Worm (Caenorhabditis elegans): ENCODE data around the gene aexr-1.

The aexr-1 gene

DNA sequence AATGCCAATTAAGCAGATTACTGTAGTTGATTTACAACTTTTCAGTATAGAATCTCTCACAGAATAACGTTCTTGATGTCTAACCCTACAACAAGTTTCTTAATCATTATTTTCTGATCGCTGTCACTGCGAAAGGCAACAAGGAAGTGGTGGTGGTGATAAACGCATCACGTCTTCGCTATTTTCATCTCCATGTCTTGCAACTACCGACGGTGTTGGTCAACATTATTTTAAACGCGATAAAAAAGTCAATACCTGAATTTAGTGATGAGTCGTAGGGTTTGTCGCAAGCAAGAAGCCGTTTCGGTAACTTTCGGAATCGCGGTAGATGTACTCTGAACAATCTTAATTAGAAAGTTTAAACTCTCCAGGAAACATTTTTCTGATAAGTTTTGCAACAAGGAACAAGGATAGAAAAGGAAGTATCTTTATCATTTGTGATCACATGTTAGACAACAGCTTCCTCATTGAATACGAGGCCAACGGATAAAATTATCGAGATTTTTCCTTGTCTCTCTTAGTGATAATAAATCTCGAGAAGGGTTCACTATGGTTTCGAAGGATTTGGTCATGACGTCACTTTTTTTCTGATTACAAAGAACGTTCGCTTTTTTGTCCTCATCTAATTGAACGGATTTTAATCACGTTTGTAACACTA is 28.8 kb upstream of the aexr-1 start:
- TF ChIP-seq ztf-23 (GFP tag; IDR thresholded peaks at IDR 0.05), result no peak
- no peak for TF ChIP-seq ztf-29 (GFP tag; IDR thresholded peaks at IDR 0.05)
- no peak for TF ChIP-seq tab-1 (GFP tag; IDR thresholded peaks at IDR 0.05)

DNA sequence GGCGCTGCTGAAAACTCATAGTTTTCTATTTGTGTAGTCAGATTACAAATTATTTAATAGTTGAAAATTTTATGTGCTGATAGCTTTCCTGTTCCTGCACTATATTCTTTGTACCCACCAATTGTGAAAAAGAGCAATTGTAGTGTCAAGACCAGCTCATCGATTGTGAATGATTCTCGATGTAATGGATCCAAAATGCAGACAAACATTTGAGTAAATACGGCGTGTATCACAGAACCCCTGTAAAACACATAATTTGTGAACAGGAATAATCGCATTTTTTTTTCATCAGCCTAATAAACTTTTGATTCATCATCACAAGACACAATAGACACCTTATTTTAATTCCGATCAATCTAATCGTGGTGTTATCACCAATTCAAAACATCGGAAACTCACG is 27.2 kb upstream of the aexr-1 start:
- TF ChIP-seq ref-1 (GFP tag; conservative IDR thresholded peaks at IDR 0.05) (no peak), klf-2 (GFP tag; conservative IDR thresholded peaks at IDR 0.05) (no peak), ztf-29 (GFP tag; IDR thresholded peaks at IDR 0.05) (no peak), tab-1 (GFP tag; IDR thresholded peaks at IDR 0.05) (no peak), flt-1 (GFP tag; IDR thresholded peaks at IDR 0.05) (no peak)

DNA sequence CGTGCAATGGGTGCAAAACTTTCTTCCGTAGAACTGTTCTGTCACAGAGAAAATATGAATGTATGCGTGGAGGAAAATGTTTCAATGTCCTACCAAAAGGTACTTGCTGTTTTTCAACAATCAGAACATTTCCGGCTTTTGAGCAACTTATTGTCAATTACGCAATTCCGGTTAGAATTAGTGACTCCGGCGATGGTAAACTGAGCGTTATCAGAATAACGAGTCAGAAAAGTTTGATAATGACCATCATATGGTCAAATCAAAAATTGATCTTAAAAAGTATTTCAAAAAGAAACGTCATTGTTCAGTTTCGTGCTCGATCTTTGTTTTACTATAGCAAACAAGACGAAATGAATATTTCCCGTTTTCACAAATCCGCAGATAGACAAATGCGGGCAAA is 21.7 kb upstream of the aexr-1 start:
- no peak for TF ChIP-seq flt-1 (GFP tag; IDR thresholded peaks at IDR 0.05)
- no peak for TF ChIP-seq cog-1 (tag; optimal IDR thresholded peaks at IDR 0.05)
- TF ChIP-seq med-1 (GFP tag; optimal IDR thresholded peaks at IDR 0.05; ENCODE audit: insufficient read depth), result no peak
- no peak for TF ChIP-seq ref-1 (GFP tag; conservative IDR thresholded peaks at IDR 0.05)
- no peak for TF ChIP-seq ztf-23 (GFP tag; IDR thresholded peaks at IDR 0.05)
- TF ChIP-seq tab-1 (GFP tag; IDR thresholded peaks at IDR 0.05), result no peak
- TF ChIP-seq ztf-29 (GFP tag; IDR thresholded peaks at IDR 0.05), result no peak
- TF ChIP-seq T22C8.4 (GFP tag; IDR thresholded peaks at IDR 0.05), result no peak

DNA sequence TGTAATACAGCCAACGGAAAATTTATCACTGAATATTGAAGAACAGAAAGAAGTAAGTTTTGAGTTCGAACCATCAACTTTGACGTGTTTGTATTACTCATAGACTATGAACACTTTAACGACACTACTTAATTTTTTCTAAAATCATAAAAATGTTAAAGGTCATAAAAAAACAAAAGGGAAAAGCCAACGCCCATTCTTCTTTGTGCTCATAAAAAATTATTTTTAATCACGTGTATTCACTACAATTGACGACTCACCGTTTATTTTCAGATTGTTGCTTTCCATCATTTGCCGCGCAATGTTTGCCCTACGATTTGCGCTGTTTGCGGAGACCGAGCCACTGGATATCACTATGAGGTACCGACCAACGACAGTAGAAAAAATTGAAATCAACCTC is 21.2 kb upstream of the aexr-1 start:
- TF ChIP-seq ztf-29 (GFP tag; IDR thresholded peaks at IDR 0.05) (no peak), med-1 (GFP tag; optimal IDR thresholded peaks at IDR 0.05; ENCODE audit: insufficient read depth) (no peak), T22C8.4 (GFP tag; IDR thresholded peaks at IDR 0.05) (no peak), flt-1 (GFP tag; IDR thresholded peaks at IDR 0.05) (no peak), klf-2 (GFP tag; conservative IDR thresholded peaks at IDR 0.05) (no peak), tab-1 (GFP tag; IDR thresholded peaks at IDR 0.05) (no peak)

DNA sequence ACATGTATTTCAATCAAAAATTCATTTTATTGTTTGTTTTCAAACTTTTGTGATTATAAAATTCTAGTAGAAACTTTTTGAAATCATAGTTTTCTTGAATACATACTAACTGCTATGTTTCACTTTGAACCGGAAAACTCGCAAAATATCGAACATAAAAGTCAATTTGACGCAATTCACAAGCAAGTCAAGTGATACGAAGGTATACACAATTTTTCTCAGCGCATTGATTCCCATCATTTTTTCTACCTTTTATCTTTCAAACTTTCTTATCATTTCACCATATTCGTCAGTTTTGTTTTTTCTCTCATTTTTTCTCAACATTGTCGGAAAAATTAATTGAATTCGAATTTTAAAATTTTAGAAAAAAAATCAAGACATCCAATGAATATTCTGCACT is 20.1 kb upstream of the aexr-1 start, which contains the start of gene nhr-173:
Gene nhr-173, plus strand, starts transcription at position 366 of the 400 bp plus-strand sequence.
- no peak for TF ChIP-seq med-1 (GFP tag; optimal IDR thresholded peaks at IDR 0.05; ENCODE audit: insufficient read depth)
- no peak for TF ChIP-seq tab-1 (GFP tag; IDR thresholded peaks at IDR 0.05)
- no peak for TF ChIP-seq flt-1 (GFP tag; IDR thresholded peaks at IDR 0.05)
- no peak for TF ChIP-seq cog-1 (tag; optimal IDR thresholded peaks at IDR 0.05)
- no peak for TF ChIP-seq klf-2 (GFP tag; conservative IDR thresholded peaks at IDR 0.05)
- TF ChIP-seq ztf-29 (GFP tag; IDR thresholded peaks at IDR 0.05), result no peak
- TF ChIP-seq ref-1 (GFP tag; conservative IDR thresholded peaks at IDR 0.05), result no peak
- TF ChIP-seq ztf-23 (GFP tag; IDR thresholded peaks at IDR 0.05), result no peak
- no peak for TF ChIP-seq T22C8.4 (GFP tag; IDR thresholded peaks at IDR 0.05)

DNA sequence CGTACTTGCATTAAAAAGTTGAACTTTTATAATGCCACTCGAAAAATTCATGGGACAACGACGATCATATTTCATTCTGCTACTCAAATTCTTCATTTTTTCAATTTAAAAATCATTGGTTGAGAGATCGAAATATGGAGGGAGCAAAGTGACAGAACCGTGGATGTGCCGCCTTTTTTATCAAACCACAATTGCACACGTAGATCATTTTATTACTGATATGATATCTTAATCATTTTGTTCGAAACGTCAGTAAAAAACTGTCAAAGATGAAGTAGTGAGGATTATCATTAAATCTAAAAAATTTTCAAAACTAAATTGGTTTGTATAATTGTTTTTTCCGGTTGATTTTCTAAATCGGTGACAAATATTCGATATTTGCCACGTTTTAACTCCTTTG is 19.1 kb upstream of the aexr-1 start:
- TF ChIP-seq ztf-29 (GFP tag; IDR thresholded peaks at IDR 0.05), result no peak
- no peak for TF ChIP-seq klf-2 (GFP tag; conservative IDR thresholded peaks at IDR 0.05)
- TF ChIP-seq cog-1 (tag; optimal IDR thresholded peaks at IDR 0.05), result no peak
- TF ChIP-seq med-1 (GFP tag; optimal IDR thresholded peaks at IDR 0.05; ENCODE audit: insufficient read depth), result no peak
- no peak for TF ChIP-seq ztf-23 (GFP tag; IDR thresholded peaks at IDR 0.05)
- no peak for TF ChIP-seq ref-1 (GFP tag; conservative IDR thresholded peaks at IDR 0.05)

DNA sequence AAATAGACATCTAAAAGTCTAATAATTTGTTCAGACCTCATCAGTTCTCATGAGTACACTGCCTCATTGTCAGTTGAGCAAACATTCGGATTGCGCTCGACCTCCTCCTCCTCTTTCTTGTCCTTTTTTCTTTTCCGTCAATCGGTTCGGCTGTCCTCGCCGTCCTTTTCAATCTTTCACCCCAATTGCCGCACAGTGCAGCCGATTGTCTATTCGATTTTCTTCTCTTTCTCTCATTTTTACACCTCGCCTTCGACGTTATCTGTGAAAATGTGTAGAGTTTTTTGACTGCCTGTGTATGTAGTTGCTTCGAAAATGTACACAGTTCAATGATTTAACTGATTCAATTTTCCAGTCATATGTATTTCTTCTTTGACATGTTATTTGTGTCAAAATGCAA is 18.1 kb upstream of the aexr-1 start:
- TF ChIP-seq cog-1 (tag; optimal IDR thresholded peaks at IDR 0.05) (no peak), ztf-23 (GFP tag; IDR thresholded peaks at IDR 0.05) (no peak), ztf-29 (GFP tag; IDR thresholded peaks at IDR 0.05) (no peak), ref-1 (GFP tag; conservative IDR thresholded peaks at IDR 0.05) (no peak), tab-1 (GFP tag; IDR thresholded peaks at IDR 0.05) (no peak), klf-2 (GFP tag; conservative IDR thresholded peaks at IDR 0.05) (no peak), flt-1 (GFP tag; IDR thresholded peaks at IDR 0.05) (no peak), T22C8.4 (GFP tag; IDR thresholded peaks at IDR 0.05) (no peak), med-1 (GFP tag; optimal IDR thresholded peaks at IDR 0.05; ENCODE audit: insufficient read depth) (no peak)

DNA sequence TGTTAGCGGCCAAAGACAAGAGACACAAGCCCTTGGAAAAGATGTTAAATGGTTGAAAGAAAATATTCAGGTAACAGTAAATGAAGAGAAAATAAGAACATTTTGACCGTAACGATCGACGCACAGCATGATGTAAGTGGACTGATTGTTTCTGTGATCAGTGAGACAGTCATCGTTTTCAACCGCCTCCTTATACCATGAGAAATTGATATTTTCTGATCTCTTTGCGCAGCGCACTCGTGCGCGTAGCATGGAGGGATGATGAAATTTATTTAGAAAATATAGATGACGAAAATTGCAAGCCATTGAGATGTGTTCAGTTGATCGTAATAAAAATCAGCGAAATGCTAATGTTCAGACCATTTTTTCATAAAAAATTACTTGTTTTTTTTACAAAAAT is 14.5 kb upstream of the aexr-1 start:
- TF ChIP-seq med-1 (GFP tag; optimal IDR thresholded peaks at IDR 0.05; ENCODE audit: insufficient read depth), result no peak

DNA sequence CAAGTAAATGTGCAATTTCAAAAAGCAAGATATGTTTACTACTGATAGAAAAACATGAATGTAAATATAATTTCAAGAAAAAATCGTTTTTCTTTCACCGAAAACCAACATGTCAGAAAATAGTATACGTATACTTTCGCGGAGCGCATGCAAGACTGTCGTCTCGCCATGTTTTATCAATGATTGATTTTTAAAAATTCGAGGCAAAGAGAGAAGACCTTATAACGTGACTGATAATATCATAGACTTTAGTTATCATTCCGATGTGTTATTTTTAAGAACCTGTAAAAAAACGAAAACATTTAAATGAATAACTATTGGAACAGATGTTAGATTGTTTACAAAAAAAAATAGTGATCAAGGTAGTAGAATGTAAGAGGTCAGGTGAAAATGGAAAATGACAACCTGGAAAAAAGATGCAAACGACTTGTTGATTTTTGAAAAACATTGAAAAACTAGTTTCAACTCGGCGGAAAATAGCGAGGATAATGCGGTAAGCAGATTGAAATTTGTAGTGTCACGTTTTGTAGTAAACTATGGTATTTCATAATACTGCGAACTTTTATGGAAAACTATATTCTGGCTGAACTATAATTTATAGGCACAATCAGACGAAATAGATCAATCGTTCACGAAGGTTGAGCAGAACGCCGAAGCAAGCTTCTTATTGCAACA is 11.5 kb upstream of the aexr-1 start:
- TF ChIP-seq ref-1 (GFP tag; conservative IDR thresholded peaks at IDR 0.05) (no peak), flt-1 (GFP tag; IDR thresholded peaks at IDR 0.05) (no peak), T22C8.4 (GFP tag; IDR thresholded peaks at IDR 0.05) (no peak), ztf-29 (GFP tag; IDR thresholded peaks at IDR 0.05) (no peak), ztf-23 (GFP tag; IDR thresholded peaks at IDR 0.05) (no peak), klf-2 (GFP tag; conservative IDR thresholded peaks at IDR 0.05) (no peak), med-1 (GFP tag; optimal IDR thresholded peaks at IDR 0.05; ENCODE audit: insufficient read depth) (no peak), cog-1 (tag; optimal IDR thresholded peaks at IDR 0.05) (no peak), tab-1 (GFP tag; IDR thresholded peaks at IDR 0.05) (no peak)

DNA sequence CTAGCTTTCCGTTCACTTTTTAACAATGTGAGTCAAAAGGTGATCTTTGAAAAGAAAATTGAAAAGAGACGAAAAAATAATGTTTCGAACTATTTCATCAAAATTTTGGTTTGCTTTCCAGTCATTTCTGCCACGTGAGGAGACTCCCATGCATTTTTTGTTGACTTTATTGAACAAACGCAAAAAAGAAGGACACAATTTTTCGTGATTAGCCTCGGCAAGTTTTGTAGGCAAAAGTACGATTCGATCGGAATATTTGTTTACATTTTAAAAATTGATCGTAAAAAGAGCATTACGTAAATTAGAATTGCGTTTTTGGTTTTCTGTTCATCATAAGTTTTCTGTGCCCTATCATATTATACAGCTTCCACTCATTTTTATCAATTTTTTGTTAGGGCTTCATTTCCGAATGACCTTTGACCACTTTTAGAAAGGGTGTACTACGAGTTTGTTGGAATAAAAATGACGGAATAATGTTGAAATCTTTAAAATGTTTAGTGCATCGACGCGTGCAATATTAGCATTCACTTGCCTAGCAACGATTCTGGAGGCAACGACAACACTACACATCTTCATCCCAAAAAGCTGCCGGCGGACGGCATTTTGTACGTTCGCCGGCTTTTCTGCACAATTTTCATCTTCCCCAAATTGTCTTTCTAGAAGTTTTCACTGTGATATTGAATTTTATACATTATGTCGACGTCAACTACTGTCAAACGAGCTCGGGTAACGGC is 10.1 kb upstream of the aexr-1 start, which contains the start of gene C56E10.3:
Gene C56E10.3, plus strand, starts transcription at position 684 of the 734 bp plus-strand sequence.
- TF ChIP-seq T22C8.4 (GFP tag; IDR thresholded peaks at IDR 0.05) (no peak), med-1 (GFP tag; optimal IDR thresholded peaks at IDR 0.05; ENCODE audit: insufficient read depth) (no peak), tab-1 (GFP tag; IDR thresholded peaks at IDR 0.05) (no peak), ztf-29 (GFP tag; IDR thresholded peaks at IDR 0.05) (no peak), cog-1 (tag; optimal IDR thresholded peaks at IDR 0.05) (no peak), flt-1 (GFP tag; IDR thresholded peaks at IDR 0.05) (no peak), klf-2 (GFP tag; conservative IDR thresholded peaks at IDR 0.05) (no peak), ref-1 (GFP tag; conservative IDR thresholded peaks at IDR 0.05) (no peak), ztf-23 (GFP tag; IDR thresholded peaks at IDR 0.05) (no peak)
